Fruit fly (Drosophila melanogaster) whole organism, embryonic: ENCODE measurements around the gene Prp39.

Source experiments
- Aef1 ChIP-seq: fragments of 200-800 bp; sonication (Bioruptor generic); IDR thresholded peaks from 3 replicates; pipeline ENCODE4 v1.3.6; 2022; ENCODE audit warnings: missing biosample characterization, missing genetic modification characterization
- CG10543 ChIP-seq: fragments of 200-800 bp; sonication (Bioruptor generic); optimal IDR thresholded peaks from 3 replicates; lab custom pipeline; 2017; ENCODE audit warnings: missing biosample characterization, mild to moderate bottlenecking, missing genetic modification characterization, moderate library complexity
- CG11456 ChIP-seq: fragments of 200-800 bp; sonication (Bioruptor generic); IDR thresholded peaks from 3 replicates; pipeline ENCODE4 v1.3.6; 2022; ENCODE audit warnings: missing biosample characterization, missing genetic modification characterization
- CG11695 ChIP-seq: fragments of 200-800 bp; sonication (Bioruptor generic); IDR thresholded peaks from 3 replicates; pipeline ENCODE4 v1.3.6; 2022; ENCODE audit warnings: missing biosample characterization, missing genetic modification characterization
- CG12659 ChIP-seq: fragments of 200-800 bp; sonication (Bioruptor generic); optimal IDR thresholded peaks from 3 replicates; lab custom pipeline; 2017; ENCODE audit warnings: mild to moderate bottlenecking, missing biosample characterization, missing genetic modification reagents, missing genetic modification characterization
- CG13287 ChIP-seq: fragments of 200-800 bp; sonication (Bioruptor generic); IDR thresholded peaks from 2 replicates; pipeline ENCODE4 v1.3.6; 2022; ENCODE audit warnings: missing biosample characterization, missing genetic modification characterization; ENCODE audit not compliant: partially characterized antibody
- CG13775 ChIP-seq: fragments of 200-800 bp; sonication (Bioruptor generic); optimal IDR thresholded peaks from 3 replicates; lab custom pipeline; 2017; ENCODE audit warnings: missing biosample characterization, mild to moderate bottlenecking, missing genetic modification characterization
- CG16815 ChIP-seq: fragments of 200-800 bp; sonication (Bioruptor generic); optimal IDR thresholded peaks from 3 replicates; lab custom pipeline; 2017; ENCODE audit warnings: missing biosample characterization, mild to moderate bottlenecking, missing genetic modification characterization
- CG17328 ChIP-seq: fragments of 200-800 bp; sonication (Bioruptor generic); IDR thresholded peaks from 2 replicates; pipeline ENCODE4 v1.3.6; 2022; ENCODE audit warnings: missing biosample characterization, missing genetic modification characterization
- CG18262 ChIP-seq: fragments of 200-800 bp; optimal IDR thresholded peaks from 3 replicates; lab custom pipeline; 2019; ENCODE audit warnings: missing biosample characterization, mild to moderate bottlenecking, missing genetic modification characterization, moderate library complexity
- CG18476 ChIP-seq: fragments of 200-800 bp; sonication (Bioruptor generic); optimal IDR thresholded peaks from 2 replicates; lab custom pipeline; 2016; ENCODE audit warnings: missing biosample characterization, mild to moderate bottlenecking, missing genetic modification characterization
- CG33557 ChIP-seq: fragments of 200-800 bp; sonication (Bioruptor generic); optimal IDR thresholded peaks from 2 replicates; lab custom pipeline; 2019; ENCODE audit warnings: missing biosample characterization, mild to moderate bottlenecking, missing genetic modification characterization, moderate library complexity
- CG34224 ChIP-seq: fragments of 200-800 bp; sonication (Bioruptor generic); IDR thresholded peaks from 3 replicates; pipeline ENCODE4 v1.3.6; 2022; ENCODE audit warnings: missing biosample characterization, missing genetic modification characterization; ENCODE audit not compliant: partially characterized antibody
- CG4404 ChIP-seq: fragments of 200-800 bp; sonication (Bioruptor generic); IDR thresholded peaks from 2 replicates; pipeline ENCODE4 v1.3.6; 2022; ENCODE audit warnings: missing biosample characterization, missing genetic modification characterization
- CG6689 ChIP-seq: fragments of 200-800 bp; sonication (Bioruptor generic); IDR thresholded peaks from 2 replicates; pipeline ENCODE4 v1.3.6; 2022; ENCODE audit warnings: missing biosample characterization, missing genetic modification characterization
- CG7839 ChIP-seq: fragments of 200-800 bp; sonication (Bioruptor generic); optimal IDR thresholded peaks from 3 replicates; lab custom pipeline; 2018; ENCODE audit warnings: missing biosample characterization, mild to moderate bottlenecking, missing genetic modification characterization, moderate library complexity
- CG8359 ChIP-seq: fragments of 200-800 bp; sonication (Bioruptor generic); optimal IDR thresholded peaks from 2 replicates; lab custom pipeline; 2017; ENCODE audit warnings: missing biosample characterization, mild to moderate bottlenecking, missing genetic modification characterization, borderline replicate concordance
- CG9215 ChIP-seq: fragments of 200-800 bp; sonication (Bioruptor generic); IDR thresholded peaks from 2 replicates; pipeline ENCODE4 v1.3.6; 2022; ENCODE audit warnings: missing biosample characterization, missing genetic modification characterization
- CrebB ChIP-seq: fragments of 200-800 bp; sonication (Bioruptor generic); optimal IDR thresholded peaks from 3 replicates; lab custom pipeline; 2018; ENCODE audit warnings: missing biosample characterization, mild to moderate bottlenecking, missing genetic modification characterization
- Dip2 ChIP-seq: fragments of 200-800 bp; sonication (Bioruptor generic); IDR thresholded peaks from 2 replicates; pipeline ENCODE4 v1.3.6; 2022; ENCODE audit warnings: missing biosample characterization, missing genetic modification characterization
- Doc2 ChIP-seq: fragments of 200-800 bp; sonication (Bioruptor generic); IDR thresholded peaks from 2 replicates; pipeline ENCODE4 v1.3.6; 2022; ENCODE audit warnings: missing biosample characterization, missing genetic modification characterization
- Ets65A ChIP-seq: fragments of 200-800 bp; sonication (Bioruptor generic); peaks from one replicate; lab custom pipeline; 2016; ENCODE audit warnings: missing biosample characterization, missing genetic modification characterization
- Gsc ChIP-seq: fragments of 200-800 bp; sonication (Bioruptor generic); IDR thresholded peaks from 2 replicates; pipeline ENCODE4 v1.3.6; 2022; ENCODE audit warnings: missing biosample characterization, missing genetic modification characterization
- MBD-R2 ChIP-seq: fragments of 200-800 bp; sonication (Bioruptor generic); IDR thresholded peaks from 2 replicates; pipeline ENCODE4 v1.3.6; 2022; ENCODE audit warnings: missing biosample characterization, missing genetic modification characterization
- Mrtf ChIP-seq: fragments of 200-800 bp; sonication (Bioruptor generic); IDR thresholded peaks from 3 replicates; pipeline ENCODE4 v1.3.6; 2022; ENCODE audit warnings: missing biosample characterization, missing genetic modification characterization
- NK7.1 ChIP-seq: fragments of 200-800 bp; sonication (Bioruptor generic); optimal IDR thresholded peaks from 3 replicates; lab custom pipeline; 2016; ENCODE audit warnings: missing biosample characterization, missing genetic modification characterization
- Opbp ChIP-seq: fragments of 200-800 bp; sonication (Bioruptor generic); IDR thresholded peaks from 3 replicates; pipeline ENCODE4 v1.3.6; 2022; ENCODE audit warnings: missing biosample characterization, missing genetic modification characterization; ENCODE audit not compliant: partially characterized antibody
- Sry-δ ChIP-seq: fragments of 200-800 bp; sonication (Bioruptor generic); optimal IDR thresholded peaks from 2 replicates; lab custom pipeline; 2016; ENCODE audit warnings: missing biosample characterization, missing genetic modification characterization
- Ssrp ChIP-seq: fragments of 200-800 bp; sonication (Bioruptor generic); optimal IDR thresholded peaks from 2 replicates; lab custom pipeline; 2018; ENCODE audit warnings: missing biosample characterization, mild to moderate bottlenecking, missing genetic modification characterization, moderate library complexity
- Xbp1 ChIP-seq: fragments of 200-800 bp; sonication (Bioruptor generic); optimal IDR thresholded peaks from 3 replicates; lab custom pipeline; 2016; ENCODE audit warnings: missing biosample characterization, mild to moderate bottlenecking, missing genetic modification characterization
- amos ChIP-seq: fragments of 200-800 bp; sonication (Bioruptor generic); IDR thresholded peaks from 2 replicates; pipeline ENCODE4 v1.3.6; 2022; ENCODE audit warnings: missing biosample characterization, missing genetic modification characterization; ENCODE audit not compliant: partially characterized antibody
- caup ChIP-seq: fragments of 200-800 bp; sonication (Bioruptor generic); optimal IDR thresholded peaks from 3 replicates; lab custom pipeline; 2017; ENCODE audit warnings: missing biosample characterization, mild to moderate bottlenecking, missing genetic modification characterization, moderate library complexity; ENCODE audit not compliant: severe bottlenecking
- chif ChIP-seq, 2 experiments: fragments of 200-800 bp; sonication (Bioruptor generic); optimal IDR thresholded peaks; 3 replicates each; lab custom pipeline; 2016; ENCODE audit warnings: missing biosample characterization in 2 of 2, missing genetic modification characterization in 2 of 2
- dpn ChIP-seq, 2 experiments: fragments of 200-800 bp; sonication (Bioruptor generic); optimal IDR thresholded peaks; 3 replicates each; lab custom pipeline; 2016; ENCODE audit warnings: missing biosample characterization in 2 of 2, missing genetic modification characterization in 2 of 2
- esg ChIP-seq: fragments of 200-800 bp; sonication (Bioruptor generic); conservative IDR thresholded peaks from 2 replicates; pipeline ENCODE4 v1.3.6; 2022; ENCODE audit warnings: missing biosample characterization, missing genetic modification characterization
- gce ChIP-seq: fragments of 200-800 bp; sonication (Bioruptor generic); IDR thresholded peaks from 3 replicates; pipeline ENCODE4 v1.3.6; 2022; ENCODE audit warnings: missing biosample characterization, missing genetic modification characterization
- grau ChIP-seq: fragments of 200-800 bp; optimal IDR thresholded peaks from 3 replicates; lab custom pipeline; 2019; ENCODE audit warnings: missing biosample characterization, mild to moderate bottlenecking, missing genetic modification characterization, moderate library complexity
- h ChIP-seq: fragments of >200 bp; optimal IDR thresholded peaks from 2 replicates; lab custom pipeline; 2017
- inv ChIP-seq: fragments of 200-800 bp; sonication (Bioruptor generic); IDR thresholded peaks from 2 replicates; pipeline ENCODE4 v1.3.6; 2022; ENCODE audit warnings: missing biosample characterization, missing genetic modification characterization; ENCODE audit not compliant: partially characterized antibody
- lilli ChIP-seq: fragments of 200-800 bp; sonication (Bioruptor generic); optimal IDR thresholded peaks from 3 replicates; lab custom pipeline; 2016; ENCODE audit warnings: missing biosample characterization, missing genetic modification characterization
- lmd ChIP-seq: fragments of 200-800 bp; sonication (Bioruptor generic); IDR thresholded peaks from 2 replicates; pipeline ENCODE4 v1.3.6; 2022; ENCODE audit warnings: missing biosample characterization, missing genetic modification characterization
- pzg ChIP-seq: fragments of 200-800 bp; sonication (Bioruptor generic); optimal IDR thresholded peaks from 3 replicates; lab custom pipeline; 2018; ENCODE audit warnings: missing biosample characterization, mild to moderate bottlenecking, missing genetic modification characterization, moderate library complexity
- sima ChIP-seq: fragments of 200-800 bp; sonication (Bioruptor generic); optimal IDR thresholded peaks from 2 replicates; lab custom pipeline; 2016; ENCODE audit warnings: missing biosample characterization, missing genetic modification characterization
- slp2 ChIP-seq: fragments of 200-800 bp; sonication (Bioruptor generic); optimal IDR thresholded peaks from 2 replicates; lab custom pipeline; 2016; ENCODE audit warnings: missing biosample characterization, missing genetic modification characterization
- so ChIP-seq: fragments of 200-800 bp; sonication (Bioruptor generic); IDR thresholded peaks from 3 replicates; pipeline ENCODE4 v1.3.6; 2022; ENCODE audit warnings: missing biosample characterization, missing genetic modification characterization
- sob ChIP-seq: fragments of 200-800 bp; sonication (Bioruptor generic); IDR thresholded peaks from 2 replicates; pipeline ENCODE4 v1.3.6; 2022; ENCODE audit warnings: missing biosample characterization, missing genetic modification characterization
- sr ChIP-seq: fragments of 200-800 bp; sonication (Bioruptor generic); IDR thresholded peaks from 3 replicates; pipeline ENCODE4 v1.3.6; 2022; ENCODE audit warnings: missing biosample characterization, missing genetic modification characterization
- trem ChIP-seq: fragments of 200-800 bp; optimal IDR thresholded peaks from 3 replicates; lab custom pipeline; 2019; ENCODE audit warnings: missing biosample characterization, mild to moderate bottlenecking, missing genetic modification characterization, moderate library complexity
- vnd ChIP-seq: fragments of 200-800 bp; sonication (Bioruptor generic); IDR thresholded peaks from 3 replicates; pipeline ENCODE4 v1.3.6; 2022; ENCODE audit warnings: missing biosample characterization, missing genetic modification characterization; ENCODE audit not compliant: partially characterized antibody
- wek ChIP-seq: fragments of 200-800 bp; sonication (Bioruptor generic); optimal IDR thresholded peaks from 3 replicates; lab custom pipeline; 2018; ENCODE audit warnings: missing biosample characterization, mild to moderate bottlenecking, missing genetic modification characterization, moderate library complexity

The Prp39 gene

DNA sequence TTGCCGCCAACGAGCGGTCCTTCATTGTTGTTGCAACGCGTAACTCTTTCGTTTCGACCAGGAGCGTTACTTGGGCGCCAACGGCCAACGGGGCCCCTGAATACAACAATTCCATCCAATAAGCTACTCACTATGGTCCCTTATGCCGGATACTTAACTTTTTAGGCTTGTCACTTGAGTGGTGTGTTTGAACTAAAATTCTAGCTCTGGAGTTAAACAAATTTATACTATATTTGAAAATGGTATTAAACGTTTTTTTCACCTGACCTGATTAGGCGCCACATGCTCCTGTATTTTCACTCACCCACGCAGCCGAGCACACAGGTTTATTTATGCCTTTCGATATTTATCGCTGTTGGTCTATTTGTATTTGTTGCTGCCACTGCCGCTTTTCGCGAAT lies 6.7 kb upstream of the Prp39 start:
- TF ChIP-seq CG8359 (GFP tag; lab: Kevin White, UChicago) = no peak
- no peak for TF ChIP-seq Sry-δ
- TF ChIP-seq CG16815 (GFP tag; lab: Kevin White, UChicago) = peak; percentile 29
- TF ChIP-seq sima (GFP tag; lab: Kevin White, UChicago) = no peak
- TF ChIP-seq lmd (GFP tag; lab: Robert Waterston, UW) = 0 out of 2 replicates have a peak, but pooled peaks have one; percentile 18
- no peak for TF ChIP-seq CG11456 (GFP tag; lab: Robert Waterston, UW)
- TF ChIP-seq CG9215 (GFP tag; lab: Robert Waterston, UW) = no peak
- no peak for TF ChIP-seq so (GFP tag; lab: Robert Waterston, UW)
- no peak for TF ChIP-seq Doc2
- TF ChIP-seq Dip2 (GFP tag; lab: Robert Waterston, UW) = no peak
- TF ChIP-seq grau (tag; lab: Kevin White, UChicago) = peak; percentile 33
- TF ChIP-seq Aef1 = 0 out of 3 replicates have a peak, but pooled peaks have one; percentile 14
- no peak for TF ChIP-seq h (lab: Kevin White, UChicago)
- no peak for TF ChIP-seq caup (GFP tag; lab: Kevin White, UChicago)
- peak; percentile 15 for TF ChIP-seq CG13775 (GFP tag; lab: Kevin White, UChicago)
- peak in 1 of 2 experiments; percentile 28 for TF ChIP-seq chif (GFP tag; optimal IDR thresholded peaks at IDR 0.05; lab: Kevin White, UChicago)
- peak; percentile 43 for TF ChIP-seq CG7839 (tag; lab: Kevin White, UChicago)
- TF ChIP-seq inv = peak; percentile 33; the same call in 1 of the 2 replicates
- TF ChIP-seq CG33557 (GFP tag; lab: Kevin White, UChicago) = peak; percentile 1
- TF ChIP-seq CG11695 = no peak
- TF ChIP-seq lilli (GFP tag; lab: Kevin White, UChicago) = peak; percentile 22
- TF ChIP-seq CG12659 = peak; percentile 3
- no peak for TF ChIP-seq trem (tag; lab: Kevin White, UChicago)
- TF ChIP-seq CG34224 (GFP tag; lab: Robert Waterston, UW) = no peak
- TF ChIP-seq CG6689 = no peak
- TF ChIP-seq CG18476 (GFP tag; lab: Kevin White, UChicago) = no peak
- TF ChIP-seq sob (GFP tag; lab: Robert Waterston, UW) = peak; percentile 28; the same call in 1 of the 2 replicates
- no peak for TF ChIP-seq dpn (GFP tag; optimal IDR thresholded peaks at IDR 0.05; lab: Kevin White, UChicago)
- TF ChIP-seq Opbp (GFP tag; lab: Robert Waterston, UW) = 0 out of 3 replicates have a peak, but pooled peaks have one; percentile 49
- TF ChIP-seq wek = no peak
- 0 out of 2 replicates have a peak, but pooled peaks have one; percentile 6 for TF ChIP-seq esg (GFP tag; lab: Robert Waterston, UW)
- TF ChIP-seq CG13287 (GFP tag; lab: Robert Waterston, UW) = no peak
- TF ChIP-seq vnd (GFP tag; lab: Robert Waterston, UW) = 0 out of 3 replicates have a peak, but pooled peaks have one; percentile 26
- TF ChIP-seq CG10543 (GFP tag; lab: Kevin White, UChicago) = no peak
- TF ChIP-seq Xbp1 = peak; percentile 5
- TF ChIP-seq Ssrp = peak; percentile 32
- TF ChIP-seq CG4404 (GFP tag; lab: Robert Waterston, UW) = 0 out of 2 replicates have a peak, but pooled peaks have one; percentile 5
- no peak for TF ChIP-seq pzg (GFP tag; lab: Kevin White, UChicago)
- TF ChIP-seq sr = no peak
- 0 out of 2 replicates have a peak, but pooled peaks have one; percentile 9 for TF ChIP-seq CG17328 (GFP tag; lab: Robert Waterston, UW)
- peak; percentile 24 for TF ChIP-seq CG18262 (tag; lab: Kevin White, UChicago)
- TF ChIP-seq Ets65A (GFP tag; lab: Kevin White, UChicago) = peak; percentile 94
- TF ChIP-seq Mrtf = 0 out of 3 replicates have a peak, but pooled peaks have one; percentile 18
- no peak for TF ChIP-seq MBD-R2 (GFP tag; lab: Robert Waterston, UW)
- TF ChIP-seq amos (GFP tag; lab: Robert Waterston, UW) = 0 out of 2 replicates have a peak, but pooled peaks have one; percentile 29
- no peak for TF ChIP-seq Gsc (GFP tag; lab: Robert Waterston, UW)
- TF ChIP-seq NK7.1 (GFP tag; lab: Kevin White, UChicago) = no peak
- no peak for TF ChIP-seq CrebB (tag; lab: Kevin White, UChicago)
- no peak for TF ChIP-seq slp2 (GFP tag; lab: Kevin White, UChicago)
- no peak for TF ChIP-seq gce
